Worm (Caenorhabditis elegans): ENCODE results near the gene F25B5.5.

The F25B5.5 gene

ce11 chrIII:5945865-5946264, at the start of gene F25B5.5:
Gene F25B5.5 (minus strand): TSS chrIII:5946124.
- TF ChIP-seq sma-9 (GFP tag; optimal IDR thresholded peaks at IDR 0.05) (no peak), sma-9 (tag; optimal IDR thresholded peaks at IDR 0.05) (no peak), ceh-16 (tag; optimal IDR thresholded peaks at IDR 0.05) (no peak), sma-3 (GFP tag; optimal IDR thresholded peaks at IDR 0.05) (peak; percentile 12), ama-1 (optimal IDR thresholded peaks at IDR 0.05) (no peak), lsy-2 (tag; optimal IDR thresholded peaks at IDR 0.05) (no peak), mab-5 (tag; optimal IDR thresholded peaks at IDR 0.05) (no peak), unc-39 (tag; optimal IDR thresholded peaks at IDR 0.05) (no peak), gmeb-1 (tag; optimal IDR thresholded peaks at IDR 0.05) (no peak), mdl-1 (tag; optimal IDR thresholded peaks at IDR 0.05) (no peak)

- TF ChIP-seq C34F6.9 (tag; optimal IDR thresholded peaks at IDR 0.05) (no peak), unc-55 (GFP tag; optimal IDR thresholded peaks at IDR 0.05) (peak; percentile 0)
Measured at ce11 chrIII:5992913-5993312, 47.0 kb upstream of the F25B5.5 start, which contains the start of gene T04C9.1. Gene T04C9.1 (plus strand): TSS chrIII:5993213.

ce11 chrIII:5992043-5992442, 46.1 kb upstream of the F25B5.5 start:
- TF ChIP-seq ztf-4 (tag; optimal IDR thresholded peaks at IDR 0.05) (no peak), sma-9 (GFP tag; optimal IDR thresholded peaks at IDR 0.05) (peak; percentile 13), sma-9 (tag; optimal IDR thresholded peaks at IDR 0.05) (no peak), unc-62 (GFP tag; optimal IDR thresholded peaks at IDR 0.05) (no peak), C34F6.9 (tag; optimal IDR thresholded peaks at IDR 0.05) (no peak), sma-3 (GFP tag; optimal IDR thresholded peaks at IDR 0.05) (no peak), mbf-1 (tag; optimal IDR thresholded peaks at IDR 0.05) (no peak), lsy-2 (tag; optimal IDR thresholded peaks at IDR 0.05) (peak in 1 of 2 experiments; percentile 12), ceh-16 (tag; optimal IDR thresholded peaks at IDR 0.05) (no peak), blmp-1 (tag; optimal IDR thresholded peaks at IDR 0.05; ENCODE audit: insufficient read depth) (no peak), snpc-4 (tag; optimal IDR thresholded peaks at IDR 0.05) (no peak), egl-27 (tag; optimal IDR thresholded peaks at IDR 0.05) (no peak), nhr-6 (tag; optimal IDR thresholded peaks at IDR 0.05) (no peak), unc-39 (tag; optimal IDR thresholded peaks at IDR 0.05) (no peak), sem-4 (tag; optimal IDR thresholded peaks at IDR 0.05) (no peak), nhr-11 (tag; optimal IDR thresholded peaks at IDR 0.05) (no peak), mab-5 (tag; optimal IDR thresholded peaks at IDR 0.05) (no peak), lin-39 (tag; optimal IDR thresholded peaks at IDR 0.05) (no peak), gmeb-1 (tag; optimal IDR thresholded peaks at IDR 0.05) (no peak), ama-1 (optimal IDR thresholded peaks at IDR 0.05) (no peak), unc-55 (GFP tag; optimal IDR thresholded peaks at IDR 0.05) (peak; percentile 2), ZK546.5 (tag; optimal IDR thresholded peaks at IDR 0.05) (no peak), lin-13 (GFP tag; optimal IDR thresholded peaks at IDR 0.05) (no peak), Y55F3AM.14 (GFP tag; optimal IDR thresholded peaks at IDR 0.05) (no peak), fos-1 (tag; optimal IDR thresholded peaks at IDR 0.05) (no peak), peb-1 (tag; optimal IDR thresholded peaks at IDR 0.05) (no peak)

- TF ChIP-seq nhr-129 (tag; optimal IDR thresholded peaks at IDR 0.05) = peak; percentile 6
- no peak for TF ChIP-seq nhr-11 (tag; optimal IDR thresholded peaks at IDR 0.05)
- no peak for TF ChIP-seq alr-1 (tag; optimal IDR thresholded peaks at IDR 0.05)
- no peak for TF ChIP-seq elt-1 (tag; optimal IDR thresholded peaks at IDR 0.05)
- no peak for TF ChIP-seq R02D3.7 (tag; optimal IDR thresholded peaks at IDR 0.05)
- TF ChIP-seq Y55F3AM.14 (GFP tag; optimal IDR thresholded peaks at IDR 0.05) = peak; percentile 13
- no peak for TF ChIP-seq mdl-1 (tag; optimal IDR thresholded peaks at IDR 0.05)
- TF ChIP-seq blmp-1 (tag; optimal IDR thresholded peaks at IDR 0.05; ENCODE audit: insufficient read depth) = no peak
- TF ChIP-seq unc-55 (GFP tag; optimal IDR thresholded peaks at IDR 0.05) = peak; percentile 22
- no peak for TF ChIP-seq nhr-12 (tag; optimal IDR thresholded peaks at IDR 0.05)
- peak; percentile 86 for TF ChIP-seq mab-5 (tag; optimal IDR thresholded peaks at IDR 0.05)
- TF ChIP-seq zag-1 (tag; optimal IDR thresholded peaks at IDR 0.05) = peak; percentile 22
- TF ChIP-seq skn-1 (tag; optimal IDR thresholded peaks at IDR 0.05) = no peak
Measured at ce11 chrIII:5991142-5991930, 45.4 kb upstream of the F25B5.5 start, which contains the start of gene T04C9.2. Gene T04C9.2 (plus strand): TSS chrIII:5991880.
